Worm (Caenorhabditis elegans): ENCODE measurements around the gene dlc-4.

ce11 chrIV:16399776-16400368 lies 43.2 kb upstream of the dlc-4 start, which contains the start of gene Y65A5A.1:
- no peak for TF ChIP-seq sea-1 (GFP tag; conservative IDR thresholded peaks at IDR 0.05)
- no peak for TF ChIP-seq hmbx-1 (tag; optimal IDR thresholded peaks at IDR 0.05)
- TF ChIP-seq tra-4 (tag; optimal IDR thresholded peaks at IDR 0.05), result no peak
- no peak for TF ChIP-seq ama-1 (optimal IDR thresholded peaks at IDR 0.05)
- no peak for TF ChIP-seq tbx-37 (GFP tag; conservative IDR thresholded peaks at IDR 0.05)
- TF ChIP-seq ceh-36 (tag; optimal IDR thresholded peaks at IDR 0.05), result no peak

All from whole organism, early embryonic.